Worm (Caenorhabditis elegans) whole organism, L4 larva: ENCODE results near the gene ech-4.

Source experiments
- D1046.2 ChIP-seq: fragments of 200-800 bp; sonication (Bioruptor generic); IDR thresholded peaks from 2 replicates; pipeline ENCODE4 v1.3.6; 2022; ENCODE audit warnings: missing genetic modification characterization, missing compliant biosample characterization
- F49E8.2 ChIP-seq: sonication (generic microtip); optimal IDR thresholded peaks from 2 replicates; lab custom pipeline; 2016; ENCODE audit warnings: missing compliant biosample characterization, mild to moderate bottlenecking, missing genetic modification characterization, borderline replicate concordance
- R02D3.7 ChIP-seq: fragments of 150-350 bp; sonication (generic microtip); optimal IDR thresholded peaks from 3 replicates; lab custom pipeline; 2014; ENCODE audit warnings: missing biosample characterization, missing genetic modification characterization
- T20F7.1 ChIP-seq: fragments of 200-800 bp; sonication (Bioruptor generic); optimal IDR thresholded peaks from 2 replicates; lab custom pipeline; 2018; ENCODE audit warnings: mild to moderate bottlenecking, missing genetic modification characterization, missing compliant biosample characterization
- Y105C5A.15 ChIP-seq: fragments of 200-800 bp; sonication (Bioruptor generic); IDR thresholded peaks from 2 replicates; pipeline ENCODE4 v1.3.6; 2022; ENCODE audit warnings: missing genetic modification characterization, missing compliant biosample characterization
- ZK546.5 ChIP-seq, 2 experiments: sonication (generic microtip); optimal IDR thresholded peaks; 2 replicates each; lab custom pipeline; 2017; ENCODE audit warnings: missing biosample characterization in 2 of 2, missing genetic modification characterization in 2 of 2
- aha-1 ChIP-seq: fragments of 150-350 bp; peaks from one replicate; lab custom pipeline; 2014; ENCODE audit warnings: missing biosample characterization, missing genetic modification characterization
- ama-1 ChIP-seq: fragments of 150-350 bp; optimal IDR thresholded peaks from 2 replicates; lab custom pipeline; 2014; ENCODE audit warnings: inconsistent platforms, mixed read lengths
- attf-4 ChIP-seq: sonication (generic microtip); optimal IDR thresholded peaks from 3 replicates; lab custom pipeline; 2017; ENCODE audit warnings: missing biosample characterization, missing genetic modification characterization
- ceh-20 ChIP-seq: fragments of 200-800 bp; sonication (Bioruptor generic); IDR thresholded peaks from 2 replicates; pipeline ENCODE4 v1.3.6; 2022; ENCODE audit warnings: missing genetic modification reagents, missing genetic modification characterization, missing compliant biosample characterization
- ceh-32 ChIP-seq: sonication (generic microtip); optimal IDR thresholded peaks from 2 replicates; lab custom pipeline; 2016; ENCODE audit warnings: mild to moderate bottlenecking, missing genetic modification characterization, missing compliant biosample characterization; ENCODE audit not compliant: poor library complexity
- ceh-82 ChIP-seq: sonication (generic microtip); optimal IDR thresholded peaks from 2 replicates; lab custom pipeline; 2017; ENCODE audit warnings: missing biosample characterization, missing genetic modification characterization
- daf-12 ChIP-seq: fragments of 150-350 bp; optimal IDR thresholded peaks from 2 replicates; lab custom pipeline; 2014; ENCODE audit warnings: missing biosample characterization, missing genetic modification reagents, missing genetic modification characterization
- daf-16 ChIP-seq, 3 experiments: sonication (generic microtip); optimal IDR thresholded peaks; 2 replicates each; lab custom pipeline; 2016 to 2017; ENCODE audit warnings: missing genetic modification characterization in 3 of 3, missing genetic modification reagents in 3 of 3, mild to moderate bottlenecking in 2 of 3, missing compliant biosample characterization in 2 of 3, missing biosample characterization in 1 of 3, moderate library complexity in 1 of 3
- dmd-6 ChIP-seq: fragments of 200-800 bp; sonication (Bioruptor generic); IDR thresholded peaks from 2 replicates; pipeline ENCODE4 v1.3.6; 2022; ENCODE audit warnings: missing genetic modification reagents, missing genetic modification characterization, missing compliant biosample characterization
- dmd-8 ChIP-seq: fragments of 200-800 bp; sonication (Bioruptor generic); IDR thresholded peaks from 2 replicates; pipeline ENCODE4 v1.3.6; 2022; ENCODE audit warnings: missing genetic modification characterization, missing compliant biosample characterization
- duxl-1 ChIP-seq: sonication (generic microtip); optimal IDR thresholded peaks from 2 replicates; lab custom pipeline; 2016; ENCODE audit warnings: mild to moderate bottlenecking, missing genetic modification characterization, moderate library complexity, missing compliant biosample characterization; ENCODE audit not compliant: poor library complexity
- fos-1 ChIP-seq: fragments of 150-350 bp; optimal IDR thresholded peaks from 2 replicates; lab custom pipeline; 2014; ENCODE audit warnings: missing biosample characterization, missing genetic modification characterization
- hlh-11 ChIP-seq: fragments of 200-800 bp; sonication (Bioruptor generic); optimal IDR thresholded peaks from 2 replicates; lab custom pipeline; 2018; ENCODE audit warnings: mild to moderate bottlenecking, missing genetic modification characterization, missing compliant biosample characterization
- hlh-30 ChIP-seq: sonication (generic microtip); optimal IDR thresholded peaks from 2 replicates; lab custom pipeline; 2017; ENCODE audit warnings: antibody characterized with exemption, mild to moderate bottlenecking, missing genetic modification characterization, missing compliant biosample characterization; ENCODE audit not compliant: insufficient read depth
- hmg-1.1 ChIP-seq: fragments of 200-800 bp; sonication (Bioruptor generic); IDR thresholded peaks from 2 replicates; pipeline ENCODE4 v1.3.6; 2022; ENCODE audit warnings: missing genetic modification reagents, missing genetic modification characterization, missing compliant biosample characterization
- lin-1 ChIP-seq: fragments of 200-800 bp; sonication (Bioruptor generic); IDR thresholded peaks from 2 replicates; pipeline ENCODE4 v1.3.6; 2022; ENCODE audit warnings: missing genetic modification reagents, missing genetic modification characterization, missing compliant biosample characterization
- lin-13 ChIP-seq: fragments of 150-350 bp; optimal IDR thresholded peaks from 2 replicates; lab custom pipeline; 2014; ENCODE audit warnings: missing biosample characterization, missing genetic modification reagents, missing genetic modification characterization
- lin-29 ChIP-seq: fragments of 200-800 bp; sonication (Bioruptor generic); IDR thresholded peaks from 2 replicates; pipeline ENCODE4 v1.3.6; 2022; ENCODE audit warnings: missing genetic modification reagents, missing genetic modification characterization, missing compliant biosample characterization
- lir-3 ChIP-seq: sonication (generic microtip); optimal IDR thresholded peaks from 2 replicates; lab custom pipeline; 2016; ENCODE audit warnings: mild to moderate bottlenecking, missing genetic modification characterization, missing compliant biosample characterization
- lsy-2 ChIP-seq, 2 experiments: fragments of 150-350 bp in 1 of 2; sonication (generic microtip) in 1 of 2; optimal IDR thresholded peaks; 2 replicates each; lab custom pipeline; 2014 to 2017; ENCODE audit warnings: missing biosample characterization in 2 of 2, missing genetic modification characterization in 2 of 2
- mes-2 ChIP-seq: sonication (generic microtip); optimal IDR thresholded peaks from 2 replicates; lab custom pipeline; 2016; ENCODE audit warnings: missing genotype, mild to moderate bottlenecking, missing genetic modification characterization, missing compliant biosample characterization; ENCODE audit not compliant: poor library complexity, severe bottlenecking
- mxl-2 ChIP-seq: fragments of 200-800 bp; sonication (Bioruptor generic); conservative IDR thresholded peaks from 2 replicates; pipeline ENCODE4 v1.3.6; 2022; ENCODE audit warnings: missing genetic modification reagents, missing genetic modification characterization, missing compliant biosample characterization
- mxl-3 ChIP-seq: fragments of 200-800 bp; sonication (Bioruptor generic); optimal IDR thresholded peaks from 2 replicates; lab custom pipeline; 2018; ENCODE audit warnings: mild to moderate bottlenecking, missing genetic modification characterization, missing compliant biosample characterization
- nhr-10 ChIP-seq: fragments of 150-350 bp; optimal IDR thresholded peaks from 2 replicates; lab custom pipeline; 2014; ENCODE audit warnings: missing biosample characterization, missing genetic modification characterization
- nhr-11 ChIP-seq: fragments of 150-350 bp; optimal IDR thresholded peaks from 2 replicates; lab custom pipeline; 2014; ENCODE audit warnings: missing biosample characterization, missing genetic modification characterization
- nhr-28 ChIP-seq: fragments of 150-350 bp; optimal IDR thresholded peaks from 2 replicates; lab custom pipeline; 2014; ENCODE audit warnings: missing biosample characterization, missing genetic modification characterization
- nhr-48 ChIP-seq: sonication (generic microtip); optimal IDR thresholded peaks from 2 replicates; lab custom pipeline; 2016; ENCODE audit warnings: mild to moderate bottlenecking, missing genetic modification characterization, missing compliant biosample characterization
- nhr-6 ChIP-seq: fragments of 150-350 bp; optimal IDR thresholded peaks from 2 replicates; lab custom pipeline; 2014; ENCODE audit warnings: missing biosample characterization, missing genetic modification characterization
- pqm-1 ChIP-seq: sonication (generic microtip); optimal IDR thresholded peaks from 2 replicates; lab custom pipeline; 2017; ENCODE audit warnings: missing biosample characterization, missing genetic modification characterization
- rbr-2 ChIP-seq: sonication (generic microtip); optimal IDR thresholded peaks from 2 replicates; lab custom pipeline; 2016; ENCODE audit warnings: missing genotype, missing genetic modification characterization, missing compliant biosample characterization
- saeg-2 ChIP-seq: fragments of 200-800 bp; sonication (Bioruptor generic); IDR thresholded peaks from 2 replicates; pipeline ENCODE4 v1.3.6; 2022; ENCODE audit warnings: missing genetic modification reagents, missing genetic modification characterization, missing compliant biosample characterization
- sdz-12 ChIP-seq: fragments of 200-800 bp; sonication (Bioruptor generic); optimal IDR thresholded peaks from 2 replicates; lab custom pipeline; 2018; ENCODE audit warnings: mild to moderate bottlenecking, missing genetic modification characterization, missing compliant biosample characterization
- set-16 ChIP-seq: fragments of 200-800 bp; sonication (Bioruptor generic); IDR thresholded peaks from 2 replicates; pipeline ENCODE4 v1.3.6; 2022; ENCODE audit warnings: missing genetic modification reagents, missing genetic modification characterization, missing compliant biosample characterization
- snpc-4 ChIP-seq: fragments of 150-350 bp; optimal IDR thresholded peaks from 2 replicates; lab custom pipeline; 2014; ENCODE audit warnings: missing biosample characterization, missing genetic modification characterization
- spr-1 ChIP-seq: sonication (generic microtip); optimal IDR thresholded peaks from 2 replicates; lab custom pipeline; 2016; ENCODE audit warnings: mild to moderate bottlenecking, missing genetic modification characterization, missing compliant biosample characterization
- spr-3 ChIP-seq: fragments of 200-800 bp; sonication (Bioruptor generic); optimal IDR thresholded peaks from 2 replicates; lab custom pipeline; 2018; ENCODE audit warnings: mild to moderate bottlenecking, missing genetic modification characterization, missing compliant biosample characterization
- tag-97 ChIP-seq: fragments of 200-800 bp; sonication (Bioruptor generic); IDR thresholded peaks from 2 replicates; pipeline ENCODE4 v1.3.6; 2022; ENCODE audit warnings: missing genetic modification characterization, missing compliant biosample characterization
- unc-130 ChIP-seq: sonication (generic microtip); optimal IDR thresholded peaks from 2 replicates; lab custom pipeline; 2016; ENCODE audit warnings: missing genetic modification reagents, missing genetic modification characterization, missing compliant biosample characterization
- unc-39 ChIP-seq: sonication (generic microtip); optimal IDR thresholded peaks from 2 replicates; lab custom pipeline; 2017; ENCODE audit warnings: missing biosample characterization, missing genetic modification characterization
- vab-7 ChIP-seq: fragments of 200-800 bp; sonication (Bioruptor generic); IDR thresholded peaks from 2 replicates; pipeline ENCODE4 v1.3.6; 2022; ENCODE audit warnings: missing genetic modification reagents, missing genetic modification characterization, missing compliant biosample characterization
- zag-1 ChIP-seq: fragments of 150-350 bp; optimal IDR thresholded peaks from 2 replicates; lab custom pipeline; 2014; ENCODE audit warnings: missing biosample characterization, missing genetic modification characterization
- zfp-2 ChIP-seq: sonication (generic microtip); optimal IDR thresholded peaks from 2 replicates; lab custom pipeline; 2016; ENCODE audit warnings: mild to moderate bottlenecking, missing genetic modification characterization, missing compliant biosample characterization
- zfp-3 ChIP-seq: fragments of 200-800 bp; sonication (Bioruptor generic); conservative IDR thresholded peaks from 2 replicates; pipeline ENCODE4 v1.3.6; 2022; ENCODE audit warnings: missing genetic modification reagents, missing genetic modification characterization, missing compliant biosample characterization
- zip-2 ChIP-seq: fragments of 150-350 bp; optimal IDR thresholded peaks from 2 replicates; lab custom pipeline; 2014; ENCODE audit warnings: missing biosample characterization, missing genetic modification characterization
- ztf-11 ChIP-seq: fragments of 150-350 bp; optimal IDR thresholded peaks from 2 replicates; lab custom pipeline; 2014; ENCODE audit warnings: missing biosample characterization, missing genetic modification characterization
- ztf-7 ChIP-seq: fragments of 150-350 bp; optimal IDR thresholded peaks from 2 replicates; lab custom pipeline; 2014; ENCODE audit warnings: missing biosample characterization, missing genetic modification characterization

The ech-4 gene

DNA sequence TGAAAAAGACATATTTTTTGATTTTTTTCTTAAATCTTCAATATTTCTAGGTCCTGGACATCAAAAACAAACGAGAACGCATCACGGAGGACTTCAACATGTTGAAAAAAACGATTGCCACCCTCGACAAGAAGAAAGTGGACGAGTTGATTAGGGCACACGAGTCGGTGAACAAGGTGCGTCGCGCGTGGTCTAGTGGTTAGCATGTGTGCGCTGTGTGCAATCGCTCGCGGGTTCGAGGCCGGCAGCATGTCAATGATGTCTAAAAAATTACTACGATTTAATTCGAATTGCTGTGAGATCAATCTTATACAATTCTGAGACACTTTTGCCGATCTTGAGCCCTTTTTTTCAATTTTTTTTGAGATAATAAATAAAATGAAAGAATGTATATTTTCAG, 19.2 kb downstream of the ech-4 start (continued):
- TF ChIP-seq lsy-2 (tag; optimal IDR thresholded peaks at IDR 0.05; lab: Kevin White, UChicago) (peak; percentile 35 to 85), set-16 (GFP tag; lab: Robert Waterston, UW) (peak; percentile 45; the same call in 1 of the 2 replicates), nhr-28 (peak; percentile 59), ceh-82 (tag; lab: Kevin White, UChicago) (no peak), zag-1 (tag; lab: Kevin White, UChicago) (no peak), ceh-32 (tag; lab: Kevin White, UChicago) (peak; percentile 57), rbr-2 (tag; lab: Kevin White, UChicago) (peak; percentile 85), lin-29 (peak; percentile 64; the same call in 1 of the 2 replicates), zfp-3 (GFP tag; lab: Robert Waterston, UW) (peak; percentile 78; the same call in 1 of the 2 replicates), duxl-1 (tag; lab: Kevin White, UChicago) (peak; percentile 91), dmd-6 (GFP tag; lab: Robert Waterston, UW) (peak; percentile 72), ama-1 (lab: Kevin White, UChicago) (peak; percentile 22), pqm-1 (tag; lab: Kevin White, UChicago) (peak; percentile 6), Y105C5A.15 (GFP tag; lab: Robert Waterston, UW) (peak; percentile 93; the same call in 1 of the 2 replicates), spr-1 (peak; percentile 71), zip-2 (tag; lab: Kevin White, UChicago) (peak; percentile 42), nhr-48 (tag; lab: Kevin White, UChicago) (peak; percentile 55), D1046.2 (GFP tag; lab: Robert Waterston, UW) (peak; percentile 92), nhr-6 (tag; lab: Kevin White, UChicago) (peak; percentile 69), ztf-7 (tag; lab: Kevin White, UChicago) (peak; percentile 69), zfp-2 (tag; lab: Kevin White, UChicago) (peak; percentile 37), saeg-2 (peak; percentile 30; the same call in 1 of the 2 replicates), lin-13 (GFP tag; lab: Kevin White, UChicago) (peak; percentile 68), unc-39 (no peak), aha-1 (tag; lab: Kevin White, UChicago) (peak; percentile 98), hlh-30 (tag; lab: Kevin White, UChicago) (peak; percentile 86), R02D3.7 (tag; lab: Kevin White, UChicago) (peak; percentile 18), mxl-2 (GFP tag; lab: Robert Waterston, UW) (peak; percentile 36; the same call in 1 of the 2 replicates), F49E8.2 (tag; lab: Kevin White, UChicago) (peak; percentile 79), ztf-11 (peak; percentile 9), mes-2 (tag; lab: Kevin White, UChicago) (peak; percentile 91), T20F7.1 (GFP tag; lab: Kevin White, UChicago) (peak; percentile 74), vab-7 (GFP tag; lab: Robert Waterston, UW) (peak; percentile 95), dmd-8 (GFP tag; lab: Robert Waterston, UW) (peak; percentile 96), hmg-1.1 (GFP tag; lab: Robert Waterston, UW) (peak; percentile 94), unc-130 (peak; percentile 64), fos-1 (no peak), mxl-3 (peak; percentile 61), nhr-11 (peak; percentile 59), attf-4 (tag; lab: Kevin White, UChicago) (no peak), tag-97 (GFP tag; lab: Robert Waterston, UW) (no peak), nhr-10 (peak; percentile 16), lin-1 (peak; percentile 91), lir-3 (tag; lab: Kevin White, UChicago) (peak; percentile 59), daf-16 (GFP tag; optimal IDR thresholded peaks at IDR 0.05; lab: Kevin White, UChicago) (peak; percentile 64 to 83), daf-16 (tag; optimal IDR thresholded peaks at IDR 0.05; lab: Kevin White, UChicago) (peak; percentile 68), daf-12 (tag; lab: Kevin White, UChicago) (no peak), hlh-11 (tag; lab: Kevin White, UChicago) (peak; percentile 72), spr-3 (GFP tag; lab: Kevin White, UChicago) (peak; percentile 77), ZK546.5 (tag; optimal IDR thresholded peaks at IDR 0.05; lab: Kevin White, UChicago) (no peak), ceh-20 (GFP tag; lab: Robert Waterston, UW) (peak; percentile 75), sdz-12 (GFP tag; lab: Kevin White, UChicago) (peak; percentile 75), snpc-4 (no peak)
